Fruit fly (Drosophila melanogaster) whole organism, embryonic: ENCODE data around the gene PIG-T.
A peak's percentile ranks its signal among the peaks of the same experiment; 100 is the strongest.

Source experiments
- Antp ChIP-seq: fragments of 200-800 bp; sonication (Bioruptor generic); optimal IDR thresholded peaks from 3 replicates; lab custom pipeline; 2016; ENCODE audit warnings: missing biosample characterization, missing genetic modification characterization
- CG1024 ChIP-seq: fragments of 200-800 bp; sonication (Bioruptor generic); IDR thresholded peaks from 2 replicates; pipeline ENCODE4 v1.3.6; 2022; ENCODE audit warnings: missing biosample characterization, missing genetic modification characterization
- CG10366 ChIP-seq: fragments of 200-800 bp; sonication (Bioruptor generic); IDR thresholded peaks from 2 replicates; pipeline ENCODE4 v1.3.6; 2022; ENCODE audit warnings: missing biosample characterization, missing genetic modification characterization
- CG10565 ChIP-seq: fragments of 200-800 bp; sonication (Bioruptor generic); optimal IDR thresholded peaks from 3 replicates; lab custom pipeline; 2016; ENCODE audit warnings: missing biosample characterization, mild to moderate bottlenecking, missing genetic modification characterization
- CG11247 ChIP-seq: fragments of 200-800 bp; sonication (Bioruptor generic); IDR thresholded peaks from 2 replicates; pipeline ENCODE4 v1.3.6; 2022; ENCODE audit warnings: missing biosample characterization, missing genetic modification characterization
- CG11695 ChIP-seq: fragments of 200-800 bp; sonication (Bioruptor generic); IDR thresholded peaks from 3 replicates; pipeline ENCODE4 v1.3.6; 2022; ENCODE audit warnings: missing biosample characterization, missing genetic modification characterization
- CG12659 ChIP-seq: fragments of 200-800 bp; sonication (Bioruptor generic); optimal IDR thresholded peaks from 3 replicates; lab custom pipeline; 2017; ENCODE audit warnings: mild to moderate bottlenecking, missing biosample characterization, missing genetic modification reagents, missing genetic modification characterization
- CG13296 ChIP-seq: fragments of 200-800 bp; sonication (Bioruptor generic); optimal IDR thresholded peaks from 3 replicates; lab custom pipeline; 2018; ENCODE audit warnings: missing biosample characterization, mild to moderate bottlenecking, missing genetic modification characterization
- CG15601 ChIP-seq: fragments of 200-800 bp; sonication (Bioruptor generic); optimal IDR thresholded peaks from 3 replicates; lab custom pipeline; 2019; ENCODE audit warnings: missing biosample characterization, mild to moderate bottlenecking, missing genetic modification characterization, moderate library complexity
- CG17802 ChIP-seq: fragments of 200-800 bp; sonication (Bioruptor generic); optimal IDR thresholded peaks from 2 replicates; lab custom pipeline; 2018; ENCODE audit warnings: missing biosample characterization, mild to moderate bottlenecking, missing genetic modification characterization, moderate library complexity
- CG2889 ChIP-seq: fragments of 200-800 bp; sonication (Bioruptor generic); IDR thresholded peaks from 3 replicates; pipeline ENCODE4 v1.3.6; 2022; ENCODE audit warnings: missing biosample characterization, missing genetic modification characterization
- CG32532 ChIP-seq: fragments of 200-800 bp; sonication (Bioruptor generic); IDR thresholded peaks from 2 replicates; pipeline ENCODE4 v1.3.6; 2022; ENCODE audit warnings: missing biosample characterization, missing genetic modification characterization
- CG34376 ChIP-seq: fragments of 200-800 bp; sonication (Bioruptor generic); optimal IDR thresholded peaks from 2 replicates; lab custom pipeline; 2018; ENCODE audit warnings: missing biosample characterization, mild to moderate bottlenecking, missing genetic modification characterization
- CG42726 ChIP-seq: fragments of 200-800 bp; sonication (Bioruptor generic); IDR thresholded peaks from 2 replicates; pipeline ENCODE4 v1.3.6; 2022; ENCODE audit warnings: missing biosample characterization, missing genetic modification characterization; ENCODE audit not compliant: partially characterized antibody
- CG4360 ChIP-seq: fragments of 200-800 bp; sonication (Bioruptor generic); IDR thresholded peaks from 2 replicates; pipeline ENCODE4 v1.3.6; 2022; ENCODE audit warnings: missing biosample characterization, missing genetic modification characterization
- CG4730 ChIP-seq: fragments of 200-800 bp; sonication (Bioruptor generic); IDR thresholded peaks from 2 replicates; pipeline ENCODE4 v1.3.6; 2022; ENCODE audit warnings: missing biosample characterization, missing genetic modification characterization
- CG6654 ChIP-seq: fragments of 200-800 bp; sonication (Bioruptor generic); optimal IDR thresholded peaks from 2 replicates; lab custom pipeline; 2017; ENCODE audit warnings: missing biosample characterization, mild to moderate bottlenecking, missing genetic modification characterization
- CG6791 ChIP-seq: fragments of 200-800 bp; sonication (Bioruptor generic); IDR thresholded peaks from 3 replicates; pipeline ENCODE4 v1.3.6; 2022; ENCODE audit warnings: missing biosample characterization, missing genetic modification characterization; ENCODE audit not compliant: partially characterized antibody
- CG6813 ChIP-seq: fragments of 200-800 bp; sonication (Bioruptor generic); optimal IDR thresholded peaks from 2 replicates; lab custom pipeline; 2017; ENCODE audit warnings: missing biosample characterization, missing genetic modification characterization, mild to moderate bottlenecking, moderate library complexity, missing genetic modification reagents
- CG7786 ChIP-seq: fragments of 200-800 bp; sonication (Bioruptor generic); optimal IDR thresholded peaks from 2 replicates; lab custom pipeline; 2016; ENCODE audit warnings: missing biosample characterization, missing genetic modification characterization
- CG7987 ChIP-seq: fragments of 200-800 bp; sonication (Bioruptor generic); optimal IDR thresholded peaks from 2 replicates; lab custom pipeline; 2018; ENCODE audit warnings: missing biosample characterization, mild to moderate bottlenecking, missing genetic modification characterization, moderate library complexity
- CG8359 ChIP-seq: fragments of 200-800 bp; sonication (Bioruptor generic); optimal IDR thresholded peaks from 2 replicates; lab custom pipeline; 2017; ENCODE audit warnings: missing biosample characterization, mild to moderate bottlenecking, missing genetic modification characterization, borderline replicate concordance
- CG8924 ChIP-seq: fragments of 200-800 bp; optimal IDR thresholded peaks from 3 replicates; lab custom pipeline; 2019; ENCODE audit warnings: missing biosample characterization, mild to moderate bottlenecking, missing genetic modification characterization, moderate library complexity
- CG9437 ChIP-seq: fragments of 200-800 bp; sonication (Bioruptor generic); optimal IDR thresholded peaks from 2 replicates; lab custom pipeline; 2018; ENCODE audit warnings: missing biosample characterization, mild to moderate bottlenecking, missing genetic modification characterization
- D19A ChIP-seq: fragments of 200-800 bp; optimal IDR thresholded peaks from 3 replicates; lab custom pipeline; 2019; ENCODE audit warnings: missing biosample characterization, mild to moderate bottlenecking, missing genetic modification characterization, moderate library complexity
- D19B ChIP-seq: fragments of 200-800 bp; sonication (Bioruptor generic); optimal IDR thresholded peaks from 2 replicates; lab custom pipeline; 2017; ENCODE audit warnings: missing biosample characterization, mild to moderate bottlenecking, missing genetic modification characterization
- Dbx ChIP-seq: fragments of 200-800 bp; sonication (Bioruptor generic); IDR thresholded peaks from 3 replicates; pipeline ENCODE4 v1.3.6; 2022; ENCODE audit warnings: missing biosample characterization, missing genetic modification characterization
- Dp ChIP-seq: fragments of 200-800 bp; sonication (Bioruptor generic); optimal IDR thresholded peaks from 2 replicates; lab custom pipeline; 2018; ENCODE audit warnings: missing biosample characterization, mild to moderate bottlenecking, missing genetic modification characterization, moderate library complexity
- Hr78 ChIP-seq, 2 experiments: fragments of 200-800 bp in 1 of 2; fragments of >200 bp in 1 of 2; sonication (Bioruptor generic) in 1 of 2; optimal IDR thresholded peaks; 2 replicates each; lab custom pipeline; 2017 to 2019; ENCODE audit warnings: missing biosample characterization in 2 of 2, missing genetic modification characterization in 2 of 2, mild to moderate bottlenecking in 1 of 2, moderate library complexity in 1 of 2
- NFAT ChIP-seq: fragments of 200-800 bp; sonication (Bioruptor generic); IDR thresholded peaks from 2 replicates; pipeline ENCODE4 v1.3.6; 2022; ENCODE audit warnings: missing biosample characterization, missing genetic modification characterization
- Ravus ChIP-seq: fragments of 200-800 bp; sonication (Bioruptor generic); IDR thresholded peaks from 2 replicates; pipeline ENCODE4 v1.3.6; 2022; ENCODE audit warnings: missing biosample characterization, missing genetic modification characterization
- Side ChIP-seq: fragments of 200-800 bp; sonication (Bioruptor generic); optimal IDR thresholded peaks from 2 replicates; lab custom pipeline; 2016; ENCODE audit warnings: missing biosample characterization, missing genetic modification characterization
- ab ChIP-seq: fragments of 200-800 bp; sonication (Bioruptor generic); optimal IDR thresholded peaks from 2 replicates; lab custom pipeline; 2016; ENCODE audit warnings: missing biosample characterization, missing genetic modification characterization
- btn ChIP-seq: fragments of 200-800 bp; sonication (Bioruptor generic); optimal IDR thresholded peaks from 2 replicates; lab custom pipeline; 2016; ENCODE audit warnings: missing biosample characterization, missing genetic modification characterization
- cg ChIP-seq: fragments of 200-800 bp; sonication (Bioruptor generic); optimal IDR thresholded peaks from 3 replicates; lab custom pipeline; 2019; ENCODE audit warnings: missing biosample characterization, mild to moderate bottlenecking, missing genetic modification characterization, moderate library complexity
- ci ChIP-seq: fragments of 200-800 bp; sonication (Bioruptor generic); IDR thresholded peaks from 3 replicates; pipeline ENCODE4 v1.3.6; 2022; ENCODE audit warnings: missing biosample characterization, missing genetic modification characterization
- esg ChIP-seq: fragments of 200-800 bp; sonication (Bioruptor generic); conservative IDR thresholded peaks from 2 replicates; pipeline ENCODE4 v1.3.6; 2022; ENCODE audit warnings: missing biosample characterization, missing genetic modification characterization
- eve ChIP-seq, 2 experiments: fragments of >200 bp; optimal IDR thresholded peaks; 2 replicates each; lab custom pipeline; 2017; ENCODE audit warnings: missing biosample characterization in 2 of 2, missing genetic modification characterization in 2 of 2
- eyg ChIP-seq: fragments of 200-800 bp; sonication (Bioruptor generic); optimal IDR thresholded peaks from 3 replicates; lab custom pipeline; 2016; ENCODE audit warnings: missing biosample characterization, missing genetic modification characterization
- fru ChIP-seq: fragments of >200 bp; optimal IDR thresholded peaks from 2 replicates; lab custom pipeline; 2017
- gsb ChIP-seq: fragments of 200-800 bp; sonication (Bioruptor generic); IDR thresholded peaks from 2 replicates; pipeline ENCODE4 v1.3.6; 2022; ENCODE audit warnings: missing biosample characterization, missing genetic modification characterization
- hb ChIP-seq: fragments of 200-800 bp; sonication (Bioruptor generic); IDR thresholded peaks from 3 replicates; pipeline ENCODE4 v1.3.6; 2022; ENCODE audit warnings: missing biosample characterization, missing genetic modification characterization; ENCODE audit not compliant: partially characterized antibody
- jigr1 ChIP-seq: fragments of 200-800 bp; sonication (Bioruptor generic); IDR thresholded peaks from 3 replicates; pipeline ENCODE4 v1.3.6; 2022; ENCODE audit warnings: missing biosample characterization, missing genetic modification characterization
- lbe ChIP-seq: fragments of 200-800 bp; sonication (Bioruptor generic); optimal IDR thresholded peaks from 2 replicates; lab custom pipeline; 2016; ENCODE audit warnings: missing biosample characterization, mild to moderate bottlenecking, missing genetic modification characterization
- phol ChIP-seq: fragments of 200-800 bp; sonication (Bioruptor generic); optimal IDR thresholded peaks from 3 replicates; lab custom pipeline; 2018; ENCODE audit warnings: missing biosample characterization, mild to moderate bottlenecking, missing genetic modification characterization, moderate library complexity
- pum ChIP-seq: fragments of 200-800 bp; sonication (Bioruptor generic); optimal IDR thresholded peaks from 2 replicates; lab custom pipeline; 2016; ENCODE audit warnings: missing biosample characterization, missing genetic modification characterization
- ro ChIP-seq: fragments of 200-800 bp; sonication (Bioruptor generic); IDR thresholded peaks from 2 replicates; pipeline ENCODE4 v1.3.6; 2022; ENCODE audit warnings: missing biosample characterization, missing genetic modification characterization
- shn ChIP-seq: fragments of 200-800 bp; sonication (Bioruptor generic); optimal IDR thresholded peaks from 3 replicates; lab custom pipeline; 2016; ENCODE audit warnings: missing biosample characterization, missing genetic modification characterization
- toy ChIP-seq: fragments of 200-800 bp; sonication (Bioruptor generic); IDR thresholded peaks from 2 replicates; pipeline ENCODE4 v1.3.6; 2022; ENCODE audit warnings: missing biosample characterization, missing genetic modification characterization
- trh ChIP-seq: fragments of 200-800 bp; sonication (Bioruptor generic); optimal IDR thresholded peaks from 2 replicates; lab custom pipeline; 2016; ENCODE audit warnings: missing biosample characterization, missing genetic modification characterization
- unpg ChIP-seq: fragments of 200-800 bp; sonication (Bioruptor generic); optimal IDR thresholded peaks from 3 replicates; lab custom pipeline; 2018; ENCODE audit warnings: missing biosample characterization, mild to moderate bottlenecking, missing genetic modification characterization, moderate library complexity
- usp ChIP-seq: fragments of >200 bp; optimal IDR thresholded peaks from 2 replicates; lab custom pipeline; 2017; ENCODE audit warnings: missing biosample characterization, missing genetic modification characterization

Gene PIG-T

dm6 chrX:8408971-8409455 lies 1.9 kb upstream of the PIG-T start, which contains the start of gene Trf2 (continued):
- TF ChIP-seq CG1024 (GFP tag; lab: Robert Waterston, UW) (no peak), trh (GFP tag; lab: Kevin White, UChicago) (no peak), fru (lab: Kevin White, UChicago) (no peak), Ravus (GFP tag; lab: Robert Waterston, UW) (no peak), eyg (no peak), Dp (peak; percentile 43), eve (GFP tag; optimal IDR thresholded peaks at IDR 0.05; lab: Kevin White, UChicago) (no peak), CG6791 (GFP tag; lab: Robert Waterston, UW) (no peak), CG17802 (tag; lab: Kevin White, UChicago) (no peak), CG7786 (GFP tag; lab: Kevin White, UChicago) (no peak), CG9437 (GFP tag; lab: Kevin White, UChicago) (no peak), Hr78 (GFP tag; optimal IDR thresholded peaks at IDR 0.05; lab: Kevin White, UChicago) (no peak), CG4730 (GFP tag; lab: Robert Waterston, UW) (no peak), unpg (GFP tag; lab: Kevin White, UChicago) (no peak), CG8359 (peak; percentile 2), D19B (no peak), CG15601 (tag; lab: Kevin White, UChicago) (no peak), Side (GFP tag; lab: Kevin White, UChicago) (peak; percentile 51), D19A (tag; lab: Kevin White, UChicago) (no peak), CG6654 (no peak), CG2889 (GFP tag; lab: Robert Waterston, UW) (no peak), CG7987 (GFP tag; lab: Kevin White, UChicago) (peak; percentile 39), Antp (no peak), btn (GFP tag; lab: Kevin White, UChicago) (no peak), esg (GFP tag; lab: Robert Waterston, UW) (no peak), CG32532 (GFP tag; lab: Robert Waterston, UW) (peak; percentile 41; the same call in 1 of the 2 replicates), ro (GFP tag; lab: Robert Waterston, UW) (no peak), shn (no peak), NFAT (GFP tag; lab: Robert Waterston, UW) (0 out of 2 replicates have a peak, but pooled peaks have one; percentile 5), ab (GFP tag; lab: Kevin White, UChicago) (no peak), CG34376 (GFP tag; lab: Kevin White, UChicago) (no peak), gsb (GFP tag; lab: Robert Waterston, UW) (no peak), CG42726 (GFP tag; lab: Robert Waterston, UW) (peak; percentile 31; the same call in 1 of the 2 replicates), usp (no peak), CG13296 (GFP tag; lab: Kevin White, UChicago) (no peak), ci (GFP tag; lab: Robert Waterston, UW) (peak; percentile 68), CG10565 (GFP tag; lab: Kevin White, UChicago) (no peak), CG11247 (no peak), CG12659 (peak; percentile 59), CG8924 (tag; lab: Kevin White, UChicago) (no peak), Dbx (peak; percentile 59; the same call in 1 of the 3 replicates), toy (GFP tag; lab: Robert Waterston, UW) (no peak), cg (no peak), pum (GFP tag; lab: Kevin White, UChicago) (no peak), CG4360 (GFP tag; lab: Robert Waterston, UW) (peak; percentile 77), CG10366 (no peak), jigr1 (no peak), lbe (GFP tag; lab: Kevin White, UChicago) (no peak), CG11695 (peak; percentile 9; the same call in 1 of the 3 replicates), hb (GFP tag; lab: Robert Waterston, UW) (no peak), phol (tag; lab: Kevin White, UChicago) (no peak), CG6813 (GFP tag; lab: Kevin White, UChicago) (no peak)
